Worm (Caenorhabditis elegans) whole organism, late embryonic: ENCODE data around the gene T09A12.1.

Experiments used
- C08G9.2 ChIP-seq: sonication (generic microtip); optimal IDR thresholded peaks from 2 replicates; lab custom pipeline; 2016; ENCODE audit warnings: mild to moderate bottlenecking, missing genetic modification characterization, moderate library complexity, missing compliant biosample characterization
- C38D4.7 ChIP-seq: fragments of 200-800 bp; sonication (Bioruptor generic); optimal IDR thresholded peaks from 2 replicates; lab custom pipeline; 2018; ENCODE audit warnings: mild to moderate bottlenecking, missing genetic modification characterization, moderate library complexity, missing compliant biosample characterization
- K09A11.1 ChIP-seq: sonication (generic microtip); optimal IDR thresholded peaks from 2 replicates; lab custom pipeline; 2017; ENCODE audit warnings: antibody characterized with exemption, mild to moderate bottlenecking, missing genetic modification characterization, missing compliant biosample characterization; ENCODE audit not compliant: insufficient read depth
- T23F11.4 ChIP-seq: fragments of 200-800 bp; sonication (Bioruptor generic); optimal IDR thresholded peaks from 2 replicates; lab custom pipeline; 2018; ENCODE audit warnings: mild to moderate bottlenecking, missing genetic modification characterization, missing compliant biosample characterization
- Y22D7AL.16 ChIP-seq: sonication (generic microtip); optimal IDR thresholded peaks from 2 replicates; lab custom pipeline; 2016; ENCODE audit warnings: missing genetic modification characterization, missing compliant biosample characterization
- ama-1 ChIP-seq: fragments of 150-350 bp; optimal IDR thresholded peaks from 2 replicates; lab custom pipeline; 2014
- ceh-18 ChIP-seq: sonication (generic microtip); optimal IDR thresholded peaks from 2 replicates; lab custom pipeline; 2016; ENCODE audit warnings: missing genetic modification characterization, missing compliant biosample characterization
- ceh-2 ChIP-seq: sonication (generic microtip); optimal IDR thresholded peaks from 2 replicates; lab custom pipeline; 2016; ENCODE audit warnings: missing genotype, missing genetic modification characterization, missing compliant biosample characterization
- ceh-24 ChIP-seq: sonication (generic microtip); optimal IDR thresholded peaks from 2 replicates; lab custom pipeline; 2016; ENCODE audit warnings: mild to moderate bottlenecking, missing genetic modification characterization, missing compliant biosample characterization
- ceh-48 ChIP-seq: sonication (generic microtip); optimal IDR thresholded peaks from 2 replicates; lab custom pipeline; 2016; ENCODE audit warnings: missing genetic modification characterization, inconsistent platforms, missing compliant biosample characterization
- ceh-6 ChIP-seq: fragments of 200-800 bp; sonication (Bioruptor generic); optimal IDR thresholded peaks from 2 replicates; lab custom pipeline; 2018; ENCODE audit warnings: mild to moderate bottlenecking, missing genetic modification characterization, missing compliant biosample characterization
- ceh-9 ChIP-seq: sonication (generic microtip); optimal IDR thresholded peaks from 2 replicates; lab custom pipeline; 2016; ENCODE audit warnings: mild to moderate bottlenecking, missing genetic modification characterization, inconsistent platforms, missing compliant biosample characterization
- che-1 ChIP-seq: sonication (generic microtip); optimal IDR thresholded peaks from 2 replicates; lab custom pipeline; 2016; ENCODE audit warnings: mild to moderate bottlenecking, missing genetic modification characterization, missing compliant biosample characterization
- dve-1 ChIP-seq: sonication (generic microtip); optimal IDR thresholded peaks from 2 replicates; lab custom pipeline; 2017; ENCODE audit warnings: antibody characterized with exemption, mild to moderate bottlenecking, missing genetic modification characterization, missing compliant biosample characterization
- elt-2 ChIP-seq: sonication (generic microtip); optimal IDR thresholded peaks from 2 replicates; lab custom pipeline; 2016; ENCODE audit warnings: missing genetic modification reagents, missing genetic modification characterization, missing compliant biosample characterization
- elt-4 ChIP-seq: sonication (generic microtip); optimal IDR thresholded peaks from 2 replicates; lab custom pipeline; 2016; ENCODE audit warnings: missing genetic modification characterization, missing compliant biosample characterization
- fkh-6 ChIP-seq: sonication (generic microtip); optimal IDR thresholded peaks from 2 replicates; lab custom pipeline; 2016; ENCODE audit warnings: missing genetic modification characterization, missing compliant biosample characterization
- gmeb-2 ChIP-seq: sonication (generic microtip); optimal IDR thresholded peaks from 2 replicates; lab custom pipeline; 2016; ENCODE audit warnings: missing genetic modification characterization, inconsistent platforms, missing compliant biosample characterization
- hlh-13 ChIP-seq: fragments of 200-800 bp; sonication (Bioruptor generic); optimal IDR thresholded peaks from 2 replicates; lab custom pipeline; 2018; ENCODE audit warnings: mild to moderate bottlenecking, missing genetic modification characterization, missing compliant biosample characterization
- hlh-6 ChIP-seq: sonication (generic microtip); optimal IDR thresholded peaks from 2 replicates; lab custom pipeline; 2016; ENCODE audit warnings: missing genotype, missing genetic modification characterization, missing compliant biosample characterization
- mec-3 ChIP-seq: sonication (generic microtip); optimal IDR thresholded peaks from 2 replicates; lab custom pipeline; 2016; ENCODE audit warnings: borderline replicate concordance, missing genetic modification characterization, missing compliant biosample characterization
- nhr-11 ChIP-seq: fragments of 150-350 bp; optimal IDR thresholded peaks from 2 replicates; lab custom pipeline; 2014; ENCODE audit warnings: missing biosample characterization, missing genetic modification characterization
- npax-4 ChIP-seq: sonication (generic microtip); optimal IDR thresholded peaks from 2 replicates; lab custom pipeline; 2016; ENCODE audit warnings: missing genetic modification characterization, missing compliant biosample characterization
- pag-3 ChIP-seq: sonication (generic microtip); optimal IDR thresholded peaks from 2 replicates; lab custom pipeline; 2016; ENCODE audit warnings: missing compliant biosample characterization, missing genetic modification characterization, borderline replicate concordance
- ref-2 ChIP-seq: sonication (generic microtip); optimal IDR thresholded peaks from 2 replicates; lab custom pipeline; 2016; ENCODE audit warnings: missing genetic modification characterization, missing compliant biosample characterization
- sox-2 ChIP-seq: fragments of 200-800 bp; sonication (Bioruptor generic); IDR thresholded peaks from 2 replicates; pipeline ENCODE4 v1.3.6; 2022; ENCODE audit warnings: missing genetic modification reagents, missing genetic modification characterization, missing compliant biosample characterization
- syd-9 ChIP-seq: sonication (generic microtip); optimal IDR thresholded peaks from 2 replicates; lab custom pipeline; 2016; ENCODE audit warnings: mild to moderate bottlenecking, missing genetic modification characterization, moderate library complexity, missing compliant biosample characterization
- tbx-2 ChIP-seq: sonication (generic microtip); optimal IDR thresholded peaks from 2 replicates; lab custom pipeline; 2016; ENCODE audit warnings: missing genetic modification characterization, missing compliant biosample characterization
- tbx-7 ChIP-seq: sonication (generic microtip); optimal IDR thresholded peaks from 2 replicates; lab custom pipeline; 2016; ENCODE audit warnings: missing genotype, missing genetic modification characterization, missing compliant biosample characterization
- unc-55 ChIP-seq: sonication (generic microtip); optimal IDR thresholded peaks from 2 replicates; lab custom pipeline; 2017; ENCODE audit warnings: missing biosample characterization, missing genetic modification reagents, missing genetic modification characterization
- unc-86 ChIP-seq: sonication (generic microtip); optimal IDR thresholded peaks from 2 replicates; lab custom pipeline; 2016; ENCODE audit warnings: missing genetic modification characterization, missing compliant biosample characterization
- ztf-16 ChIP-seq: sonication (generic microtip); optimal IDR thresholded peaks from 2 replicates; lab custom pipeline; 2017; ENCODE audit warnings: missing genetic modification characterization, missing compliant biosample characterization

The T09A12.1 gene

DNA sequence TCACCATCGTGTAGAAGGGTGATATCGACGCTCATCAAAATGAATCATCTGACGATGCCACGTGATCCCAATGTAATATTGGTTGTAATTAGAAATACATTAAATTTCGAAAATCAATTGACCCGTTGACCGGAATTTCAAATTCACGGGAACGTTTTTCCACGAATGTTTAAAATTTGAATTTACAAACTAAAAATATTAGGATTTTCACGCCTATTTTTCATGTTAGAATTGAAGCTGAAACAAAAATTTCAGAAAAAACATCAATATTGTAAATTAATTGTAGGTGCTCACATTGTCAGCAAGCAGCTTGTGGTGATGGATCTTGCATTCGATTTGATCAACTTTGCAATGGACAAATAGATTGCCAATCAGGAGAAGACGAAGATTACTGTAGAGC is 33.9 kb upstream of the T09A12.1 start, which contains the start of gene C07G1.6:
Gene C07G1.6 (minus strand): TSS at position 101 of the 400 bp plus-strand sequence.
- no peak for TF ChIP-seq unc-55
- no peak for TF ChIP-seq ztf-16 (tag; lab: Kevin White, UChicago)
- TF ChIP-seq gmeb-2 (tag; lab: Kevin White, UChicago): no peak
- TF ChIP-seq Y22D7AL.16 (tag; lab: Kevin White, UChicago): no peak
- no peak for TF ChIP-seq T23F11.4 (GFP tag; lab: Kevin White, UChicago)
- no peak for TF ChIP-seq npax-4 (tag; lab: Kevin White, UChicago)
- no peak for TF ChIP-seq mec-3
- TF ChIP-seq ceh-24: no peak
- TF ChIP-seq ceh-18 (tag; lab: Kevin White, UChicago): no peak
- no peak for TF ChIP-seq ceh-48 (tag; lab: Kevin White, UChicago)
- no peak for TF ChIP-seq ref-2
- TF ChIP-seq hlh-13 (GFP tag; lab: Kevin White, UChicago): no peak
- no peak for TF ChIP-seq che-1 (tag; lab: Kevin White, UChicago)
- no peak for TF ChIP-seq syd-9
- no peak for TF ChIP-seq ceh-6
- TF ChIP-seq tbx-7: no peak

- no peak for TF ChIP-seq C08G9.2 (tag; lab: Kevin White, UChicago)
- no peak for TF ChIP-seq fkh-6 (tag; lab: Kevin White, UChicago)
- TF ChIP-seq ceh-2 (tag; lab: Kevin White, UChicago): no peak
- no peak for TF ChIP-seq unc-86 (tag; lab: Kevin White, UChicago)
- no peak for TF ChIP-seq ceh-9 (tag; lab: Kevin White, UChicago)
- TF ChIP-seq elt-4: no peak
- no peak for TF ChIP-seq unc-55
- TF ChIP-seq hlh-6 (tag; lab: Kevin White, UChicago): no peak
Observed at ce11 chrIV:8211747-8212146, 32.5 kb upstream of the T09A12.1 start, which contains the start of gene C07G1.7. Gene C07G1.7, minus strand, starts transcription at chrIV:8211847.

ce11 chrIV:8219987-8220386 is 24.2 kb upstream of the T09A12.1 start, which contains the start of gene ocr-2:
Gene ocr-2, minus strand, starts transcription at chrIV:8220087.
- TF ChIP-seq tbx-2 (tag; lab: Kevin White, UChicago): no peak

DNA sequence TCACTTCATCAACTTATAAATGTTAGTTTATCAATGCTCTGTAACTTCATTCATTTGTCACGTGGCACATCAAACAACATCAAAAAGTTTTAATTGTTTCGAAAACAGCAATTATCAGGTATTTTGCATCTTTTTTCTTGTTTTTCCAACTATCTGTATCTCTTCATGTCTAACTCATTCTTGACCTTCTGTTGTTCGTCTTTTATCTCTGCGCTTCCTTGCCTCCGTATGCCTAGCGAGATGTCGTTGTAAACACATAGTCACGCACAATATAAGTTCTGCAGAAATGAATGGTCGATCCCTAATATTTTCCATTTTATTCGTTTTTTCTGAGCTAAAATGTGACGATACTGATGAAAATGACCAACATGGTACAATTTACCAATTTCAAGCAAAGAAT is 22.3 kb upstream of the T09A12.1 start, which contains the start of gene gpx-6:
Gene gpx-6 (plus strand): TSS at position 257 of the 400 bp plus-strand sequence.
- TF ChIP-seq syd-9 (no peak), pag-3 (no peak), K09A11.1 (no peak)
- TF ChIP-seq, all 69 proteins: peak for 0

- no peak for TF ChIP-seq C38D4.7 (GFP tag; lab: Kevin White, UChicago)
- TF ChIP-seq T23F11.4 (GFP tag; lab: Kevin White, UChicago): no peak
- no peak for TF ChIP-seq nhr-11 (tag; lab: Kevin White, UChicago)
- TF ChIP-seq sox-2 (GFP tag; lab: Robert Waterston, UW): no peak
- no peak for TF ChIP-seq K09A11.1
- TF ChIP-seq Y22D7AL.16 (tag; lab: Kevin White, UChicago): no peak
Observed at ce11 chrIV:8223055-8223454, 21.2 kb upstream of the T09A12.1 start.

DNA sequence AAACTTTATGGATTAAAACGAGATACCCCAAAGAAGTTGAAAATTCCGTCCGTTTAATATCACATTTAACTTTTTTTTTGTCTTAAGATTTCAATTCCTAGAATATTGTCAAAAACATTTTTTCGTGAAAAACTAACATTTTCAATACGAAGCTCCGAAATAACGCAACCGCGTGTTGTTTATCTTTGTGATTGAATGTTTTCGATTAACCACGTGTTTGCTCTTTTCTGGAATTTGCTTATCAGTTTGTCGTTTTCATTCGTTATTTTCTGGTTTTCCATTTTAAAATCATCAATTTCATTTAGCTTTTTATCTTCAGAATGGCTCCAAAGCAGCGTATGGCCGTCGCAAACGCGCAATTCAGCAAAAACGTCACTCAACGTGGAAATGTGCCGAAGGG is 18.9 kb upstream of the T09A12.1 start, which contains the start of gene serp-1.2:
Gene serp-1.2 (plus strand): TSS at position 318 of the 400 bp plus-strand sequence.
- TF ChIP-seq ref-2: no peak
- TF ChIP-seq unc-55: no peak
- TF ChIP-seq elt-2 (tag; lab: Kevin White, UChicago): peak; percentile 12

ce11 chrIV:8226474-8226873 is 17.7 kb upstream of the T09A12.1 start:
- no peak for TF ChIP-seq dve-1 (tag; lab: Kevin White, UChicago)
- no peak for TF ChIP-seq fkh-6 (tag; lab: Kevin White, UChicago)
- no peak for TF ChIP-seq ceh-18 (tag; lab: Kevin White, UChicago)
- TF ChIP-seq hlh-13 (GFP tag; lab: Kevin White, UChicago): no peak
- TF ChIP-seq ceh-24: no peak
- peak; percentile 1 for TF ChIP-seq ama-1 (lab: Kevin White, UChicago)
